Worm (Caenorhabditis elegans) whole organism, L4/young adult: ENCODE data around the gene W03B1.9.

Experiments
- W03F9.2 ChIP-seq: fragments of 150-350 bp; optimal IDR thresholded peaks from 2 replicates; lab custom pipeline; 2014; ENCODE audit warnings: missing biosample characterization, missing genetic modification characterization
- him-1 ChIP-seq: sonication (generic microtip); optimal IDR thresholded peaks from 2 replicates; lab custom pipeline; 2016; ENCODE audit warnings: missing genotype, missing genetic modification reagents, missing genetic modification characterization, missing compliant biosample characterization

ce11 chrIV:4406054-4406539 is 49.3 kb upstream of the W03B1.9 start:
- TF ChIP-seq W03F9.2 = no peak
- TF ChIP-seq him-1 (tag; lab: Kevin White, UChicago) = peak; percentile 24
